Worm (Caenorhabditis elegans): Measurements from ENCODE around the gene srab-20.

- no peak for TF ChIP-seq sox-4 (tag; optimal IDR thresholded peaks at IDR 0.05)
- no peak for TF ChIP-seq blmp-1 (tag; optimal IDR thresholded peaks at IDR 0.05)
- TF ChIP-seq rnt-1 (tag; optimal IDR thresholded peaks at IDR 0.05), result no peak
- no peak for TF ChIP-seq tbx-2 (tag; optimal IDR thresholded peaks at IDR 0.05)
- no peak for TF ChIP-seq elt-3 (tag; optimal IDR thresholded peaks at IDR 0.05)
- TF ChIP-seq ceh-90 (tag; optimal IDR thresholded peaks at IDR 0.05), result no peak
- no peak for TF ChIP-seq nhr-11 (tag; optimal IDR thresholded peaks at IDR 0.05)
- no peak for TF ChIP-seq jun-1 (tag; optimal IDR thresholded peaks at IDR 0.05)
- no peak for TF ChIP-seq aly-2 (tag; optimal IDR thresholded peaks at IDR 0.05)
- no peak for TF ChIP-seq pag-3 (tag; optimal IDR thresholded peaks at IDR 0.05; ENCODE audit: borderline replicate concordance, insufficient read depth)
- TF ChIP-seq egl-27 (tag; optimal IDR thresholded peaks at IDR 0.05), result no peak
These were observed 30.5 kb upstream of the srab-20 start, which contains the start of gene T20D4.11 for ce11 chrV:3398314-3398713.
